Fruit fly (Drosophila melanogaster): Measurements from ENCODE around the gene GAA1.

GAA1 gene

dm6 chrX:5896809-5897700, 23.9 kb upstream of the GAA1 start (continued):
- no peak for TF ChIP-seq Hr3 (GFP tag; optimal IDR thresholded peaks at IDR 0.05)
- no peak for TF ChIP-seq hkb (optimal IDR thresholded peaks at IDR 0.05)
- peak; percentile 28; the same call in 1 of the 2 replicates for TF ChIP-seq hkb (GFP tag; IDR thresholded peaks at IDR 0.05)
- no peak for TF ChIP-seq br (optimal IDR thresholded peaks at IDR 0.05)
- no peak for TF ChIP-seq CG1233 (GFP tag; optimal IDR thresholded peaks at IDR 0.05)
- TF ChIP-seq CG4360 (GFP tag; IDR thresholded peaks at IDR 0.05): no peak
- TF ChIP-seq CG11456 (GFP tag; IDR thresholded peaks at IDR 0.05): no peak
- TF ChIP-seq salm (tag; optimal IDR thresholded peaks at IDR 0.05): no peak
- no peak for TF ChIP-seq CG6254 (GFP tag; optimal IDR thresholded peaks at IDR 0.05)
- TF ChIP-seq zfh2 (GFP tag; optimal IDR thresholded peaks at IDR 0.05): no peak
- TF ChIP-seq CG11504 (tag; optimal IDR thresholded peaks at IDR 0.05): peak; percentile 44
- no peak for TF ChIP-seq Chrac-16 (GFP tag; optimal IDR thresholded peaks at IDR 0.05)
- TF ChIP-seq CG11695 (GFP tag; IDR thresholded peaks at IDR 0.05): peak; percentile 47; the same call in 1 of the 3 replicates
- TF ChIP-seq CG17612 (GFP tag; IDR thresholded peaks at IDR 0.05): no peak
- TF ChIP-seq dysf (GFP tag; IDR thresholded peaks at IDR 0.05): peak; percentile 52; the same call in 2 of the 3 replicates
- TF ChIP-seq zf30C (GFP tag; optimal IDR thresholded peaks at IDR 0.05): no peak
- no peak for TF ChIP-seq jumu (GFP tag; optimal IDR thresholded peaks at IDR 0.05)
- TF ChIP-seq gsb-n (tag; optimal IDR thresholded peaks at IDR 0.05): no peak
- TF ChIP-seq CG7928 (GFP tag; optimal IDR thresholded peaks at IDR 0.05): no peak
- TF ChIP-seq NfI (GFP tag; optimal IDR thresholded peaks at IDR 0.05): peak; percentile 23
- TF ChIP-seq CG2116 (GFP tag; optimal IDR thresholded peaks at IDR 0.05): no peak
- TF ChIP-seq Side (GFP tag; optimal IDR thresholded peaks at IDR 0.05): no peak
- no peak for TF ChIP-seq NC2α (GFP tag; optimal IDR thresholded peaks at IDR 0.05)
- TF ChIP-seq emc (GFP tag; optimal IDR thresholded peaks at IDR 0.05): no peak
- no peak for TF ChIP-seq caup (GFP tag; optimal IDR thresholded peaks at IDR 0.05; ENCODE audit: severe bottlenecking)
- peak; percentile 16 for TF ChIP-seq bcd (GFP tag; optimal IDR thresholded peaks at IDR 0.05)
- no peak for TF ChIP-seq rib (GFP tag; IDR thresholded peaks at IDR 0.05)
- no peak for TF ChIP-seq corto (GFP tag; optimal IDR thresholded peaks at IDR 0.05)
- TF ChIP-seq grau (tag; optimal IDR thresholded peaks at IDR 0.05): no peak
- TF ChIP-seq HLHmδ (GFP tag; optimal IDR thresholded peaks at IDR 0.05): no peak
- TF ChIP-seq CG1603 (tag; optimal IDR thresholded peaks at IDR 0.05): peak; percentile 64
- TF ChIP-seq Poxn (GFP tag; IDR thresholded peaks at IDR 0.05): no peak
- no peak for TF ChIP-seq CG8290 (GFP tag; optimal IDR thresholded peaks at IDR 0.05)
- peak in 1 of 2 experiments; percentile 30 for TF ChIP-seq CG8290 (tag; optimal IDR thresholded peaks at IDR 0.05)
- no peak for TF ChIP-seq CG13624 (GFP tag; optimal IDR thresholded peaks at IDR 0.05)
- peak; percentile 1 for TF ChIP-seq dmrt11E (tag; optimal IDR thresholded peaks at IDR 0.05)
- TF ChIP-seq CG9932 (GFP tag; IDR thresholded peaks at IDR 0.05): no peak; the same call in 1 of the 2 replicates
- no peak for TF ChIP-seq CG3163 (GFP tag; optimal IDR thresholded peaks at IDR 0.05)
- TF ChIP-seq sug (tag; optimal IDR thresholded peaks at IDR 0.05): no peak
- peak; percentile 29 for TF ChIP-seq Blimp-1 (GFP tag; optimal IDR thresholded peaks at IDR 0.05)
- no peak for TF ChIP-seq CG8359 (GFP tag; optimal IDR thresholded peaks at IDR 0.05; ENCODE audit: borderline replicate concordance)
- TF ChIP-seq CG13424 (tag; optimal IDR thresholded peaks at IDR 0.05): no peak
- no peak for TF ChIP-seq Sry-β (GFP tag; optimal IDR thresholded peaks at IDR 0.05)
- TF ChIP-seq CG7556 (GFP tag; optimal IDR thresholded peaks at IDR 0.05): no peak
- no peak for TF ChIP-seq klu (GFP tag; IDR thresholded peaks at IDR 0.05)
- no peak for TF ChIP-seq Dek (tag; optimal IDR thresholded peaks at IDR 0.05)
- no peak for TF ChIP-seq vnd (GFP tag; IDR thresholded peaks at IDR 0.05; ENCODE audit: partially characterized antibody)
- TF ChIP-seq tna (GFP tag; IDR thresholded peaks at IDR 0.05; ENCODE audit: partially characterized antibody): no peak
- no peak for TF ChIP-seq Bdp1 (GFP tag; optimal IDR thresholded peaks at IDR 0.05)
- no peak for TF ChIP-seq CG16815 (GFP tag; optimal IDR thresholded peaks at IDR 0.05)

Data from whole organism, embryonic.